Worm (Caenorhabditis elegans): Measurements from ENCODE around the gene F31E3.2.

Gene F31E3.2

DNA sequence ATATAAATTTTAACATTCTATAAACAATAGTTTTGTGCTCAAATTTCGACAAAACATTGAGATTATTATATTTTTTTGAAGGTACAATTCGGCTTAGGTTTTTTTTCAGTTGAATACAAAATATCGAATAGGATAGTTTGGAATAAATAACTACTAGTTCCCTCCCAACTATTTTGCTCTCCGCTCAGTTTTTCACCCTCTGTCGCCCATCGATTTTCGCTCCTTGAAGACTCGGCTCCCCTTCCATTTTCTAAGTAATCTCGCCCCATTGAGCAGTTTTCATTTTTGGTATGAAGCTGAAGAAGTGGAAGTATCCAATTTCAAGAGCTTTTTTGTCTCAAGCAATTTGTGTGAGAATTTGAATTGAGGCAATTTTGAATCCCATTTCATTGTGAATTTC is at the start of gene F31E3.2:
Gene F31E3.2, plus strand, starts transcription at position 301 of the 400 bp plus-strand sequence.
- TF ChIP-seq mls-2 (tag; optimal IDR thresholded peaks at IDR 0.05) = no peak
- no peak for TF ChIP-seq ceh-83 (GFP tag; optimal IDR thresholded peaks at IDR 0.05)
- no peak for TF ChIP-seq unc-39 (tag; optimal IDR thresholded peaks at IDR 0.05)
- no peak for TF ChIP-seq unc-62 (GFP tag; optimal IDR thresholded peaks at IDR 0.05)

ce11 chrIII:6928725-6929124 is 45.1 kb upstream of the F31E3.2 start, which contains the start of gene flap-1:
Gene flap-1, minus strand, starts transcription at chrIII:6928825.
- peak; percentile 41 for TF ChIP-seq pha-4 (tag; optimal IDR thresholded peaks at IDR 0.05)
- peak; percentile 38 for TF ChIP-seq hlh-1 (tag; optimal IDR thresholded peaks at IDR 0.05)
- no peak for TF ChIP-seq ceh-43 (GFP tag; optimal IDR thresholded peaks at IDR 0.05)

- TF ChIP-seq nhr-237 (tag; optimal IDR thresholded peaks at IDR 0.05) = peak; percentile 28
- TF ChIP-seq lin-32 (GFP tag; optimal IDR thresholded peaks at IDR 0.05) = no peak
- TF ChIP-seq lsy-2 (tag; optimal IDR thresholded peaks at IDR 0.05) = peak; percentile 52
These were observed 44.1 kb upstream of the F31E3.2 start, which contains the start of gene inf-1 for ce11 chrIII:6929558-6930167. Gene inf-1, plus strand, starts transcription at chrIII:6930134.

DNA sequence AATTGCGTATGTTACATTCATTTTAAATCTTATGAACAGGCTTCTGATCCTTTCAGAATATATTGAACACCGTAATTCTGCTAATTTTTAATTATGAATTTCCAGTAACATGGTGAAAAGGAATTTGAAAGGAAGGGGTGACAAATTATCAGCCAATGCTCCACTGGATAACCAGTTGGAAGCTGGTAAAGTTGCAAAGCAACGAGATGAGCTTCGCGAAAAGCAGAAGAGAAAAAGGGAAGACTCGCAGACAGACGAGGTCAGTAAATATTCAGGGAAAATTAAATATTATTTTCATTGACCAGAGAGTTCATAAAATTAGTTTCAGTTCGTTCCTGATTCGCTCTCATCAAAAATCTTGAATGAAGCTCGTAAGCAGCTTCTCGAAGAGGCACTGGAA is 41.9 kb upstream of the F31E3.2 start, which contains the start of gene byn-1:
Gene byn-1, plus strand, starts transcription at position 106 of the 400 bp plus-strand sequence.
- TF ChIP-seq nhr-2 (tag; optimal IDR thresholded peaks at IDR 0.05) = no peak
- no peak for TF ChIP-seq nhr-237 (tag; optimal IDR thresholded peaks at IDR 0.05)
- TF ChIP-seq unc-120 (tag; optimal IDR thresholded peaks at IDR 0.05; ENCODE audit: poor library complexity, severe bottlenecking) = no peak
- TF ChIP-seq elt-1 (tag; optimal IDR thresholded peaks at IDR 0.05; ENCODE audit: borderline replicate concordance, insufficient read depth) = no peak
- TF ChIP-seq hlh-1 (tag; optimal IDR thresholded peaks at IDR 0.05) = no peak
- TF ChIP-seq mls-2 (tag; optimal IDR thresholded peaks at IDR 0.05) = no peak
- TF ChIP-seq nhr-28 (tag; optimal IDR thresholded peaks at IDR 0.05) = no peak
- no peak for TF ChIP-seq sem-2 (GFP tag; optimal IDR thresholded peaks at IDR 0.05)
- TF ChIP-seq ham-2 (GFP tag; optimal IDR thresholded peaks at IDR 0.05) = no peak
- no peak for TF ChIP-seq M03D4.4 (tag; optimal IDR thresholded peaks at IDR 0.05)
- no peak for TF ChIP-seq ceh-39 (tag; optimal IDR thresholded peaks at IDR 0.05)

- TF ChIP-seq elt-1 (tag; optimal IDR thresholded peaks at IDR 0.05; ENCODE audit: borderline replicate concordance, insufficient read depth) (no peak), bed-3 (GFP tag; optimal IDR thresholded peaks at IDR 0.05) (no peak), ces-1 (GFP tag; optimal IDR thresholded peaks at IDR 0.05) (no peak), mls-2 (tag; optimal IDR thresholded peaks at IDR 0.05) (no peak), sptf-1 (tag; optimal IDR thresholded peaks at IDR 0.05) (no peak), cnd-1 (tag; optimal IDR thresholded peaks at IDR 0.05) (no peak), lsy-2 (tag; optimal IDR thresholded peaks at IDR 0.05) (no peak), sem-2 (GFP tag; optimal IDR thresholded peaks at IDR 0.05) (no peak), drap-1 (GFP tag; optimal IDR thresholded peaks at IDR 0.05) (no peak), M03D4.4 (tag; optimal IDR thresholded peaks at IDR 0.05) (no peak), tbx-8 (GFP tag; optimal IDR thresholded peaks at IDR 0.05) (no peak)
These were observed 38.3 kb upstream of the F31E3.2 start, which contains the start of the genes F57B9.8 and coq-2 for ce11 chrIII:6935269-6936017. Gene F57B9.8, minus strand, starts transcription at chrIII:6935319. Gene coq-2, plus strand, starts transcription at chrIII:6935967.

DNA sequence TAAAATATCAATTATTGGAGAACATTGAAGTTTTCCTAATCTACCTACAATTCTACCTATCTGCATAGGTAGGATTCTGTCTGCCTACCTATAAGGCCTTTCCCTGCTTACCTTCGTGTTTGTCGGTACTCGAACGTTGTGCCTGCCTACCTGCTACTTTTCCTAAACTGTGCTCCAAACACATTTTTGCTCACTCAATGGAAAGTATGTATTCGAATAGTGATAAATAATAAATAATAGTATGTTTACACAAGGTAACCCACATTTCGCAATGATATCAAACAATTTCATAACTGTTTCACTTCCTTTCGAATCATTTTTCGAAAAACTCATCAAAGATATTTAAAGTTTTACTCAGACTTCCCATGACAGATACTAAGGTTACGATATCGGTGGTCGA is 34.3 kb upstream of the F31E3.2 start, which contains the start of gene F57B9.3:
Gene F57B9.3, plus strand, starts transcription at position 301 of the 400 bp plus-strand sequence.
- no peak for TF ChIP-seq ceh-39 (tag; optimal IDR thresholded peaks at IDR 0.05)
- TF ChIP-seq blmp-1 (tag; optimal IDR thresholded peaks at IDR 0.05) = no peak

DNA sequence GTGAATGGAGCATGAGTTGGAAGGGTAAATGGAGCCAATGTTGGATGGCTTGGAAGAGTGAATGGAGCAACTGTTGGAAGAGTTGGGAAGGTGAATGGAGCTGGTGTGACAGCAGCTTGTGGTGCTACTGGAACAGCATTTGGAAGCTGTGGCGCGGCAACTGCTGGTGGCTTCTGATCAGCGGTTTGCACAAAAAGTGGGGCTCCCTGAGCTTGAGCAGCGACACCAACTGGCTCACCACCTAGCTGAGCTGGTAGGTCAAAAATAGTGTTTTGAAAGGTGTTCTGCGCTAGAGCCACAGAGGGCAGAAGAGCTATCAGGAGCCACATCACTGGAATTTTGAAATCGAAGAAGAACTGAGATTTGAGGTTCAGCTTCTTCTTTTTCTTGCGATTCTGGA is 28.5 kb upstream of the F31E3.2 start:
- no peak for TF ChIP-seq lin-13 (tag; optimal IDR thresholded peaks at IDR 0.05)
- no peak for TF ChIP-seq unc-39 (tag; optimal IDR thresholded peaks at IDR 0.05)
- no peak for TF ChIP-seq unc-62 (GFP tag; optimal IDR thresholded peaks at IDR 0.05)
- no peak for TF ChIP-seq sem-2 (GFP tag; optimal IDR thresholded peaks at IDR 0.05)
- no peak for TF ChIP-seq pha-4 (tag; optimal IDR thresholded peaks at IDR 0.05)
- no peak for TF ChIP-seq nhr-76 (tag; optimal IDR thresholded peaks at IDR 0.05)
- no peak for TF ChIP-seq nhr-237 (tag; optimal IDR thresholded peaks at IDR 0.05)
- no peak for TF ChIP-seq sptf-1 (tag; optimal IDR thresholded peaks at IDR 0.05)

Data from whole organism, mixed stage, embryonic.